Worm (Caenorhabditis elegans) whole organism, young adult: ENCODE data around the gene let-99.

Experiments
- B0035.1 ChIP-seq: sonication (generic microtip); optimal IDR thresholded peaks from 2 replicates; lab custom pipeline; 2016; ENCODE audit warnings: missing genetic modification characterization, mild to moderate bottlenecking, missing compliant biosample characterization, missing genotype, missing genetic modification reagents
- B0261.1 ChIP-seq: sonication (generic microtip); optimal IDR thresholded peaks from 2 replicates; lab custom pipeline; 2016; ENCODE audit warnings: mild to moderate bottlenecking, missing genetic modification characterization, moderate library complexity, missing compliant biosample characterization
- C17E4.6 ChIP-seq: fragments of 200-800 bp; sonication (Bioruptor generic); IDR thresholded peaks from 2 replicates; pipeline ENCODE4 v1.3.6; 2022; ENCODE audit warnings: missing genetic modification reagents, missing genetic modification characterization, missing compliant biosample characterization
- F22D6.2 ChIP-seq: sonication (generic microtip); optimal IDR thresholded peaks from 2 replicates; lab custom pipeline; 2016; ENCODE audit warnings: mild to moderate bottlenecking, missing genetic modification characterization, missing compliant biosample characterization
- K11D2.4 ChIP-seq: fragments of 200-800 bp; sonication (Bioruptor generic); IDR thresholded peaks from 2 replicates; pipeline ENCODE4 v1.3.6; 2022; ENCODE audit warnings: missing genetic modification reagents, missing genetic modification characterization, missing compliant biosample characterization
- Y56A3A.18 ChIP-seq: fragments of 200-800 bp; sonication (Bioruptor generic); IDR thresholded peaks from 2 replicates; pipeline ENCODE4 v1.3.6; 2022; ENCODE audit warnings: missing genetic modification reagents, missing genetic modification characterization, missing compliant biosample characterization
- Y67H2A.10 ChIP-seq: fragments of 200-800 bp; sonication (Bioruptor generic); conservative IDR thresholded peaks from 2 replicates; pipeline ENCODE4 v1.3.6; 2022; ENCODE audit warnings: missing genetic modification reagents, missing genetic modification characterization, missing compliant biosample characterization
- ama-1 ChIP-seq, 3 experiments: fragments of 150-350 bp in 1 of 3; sonication (generic microtip) in 2 of 3; optimal IDR thresholded peaks; 2 replicates each; lab custom pipeline; 2014 to 2018; ENCODE audit warnings: missing biosample characterization in 2 of 3, missing genetic modification characterization in 2 of 3, missing genetic modification reagents in 2 of 3
- athp-1 ChIP-seq: sonication (generic microtip); optimal IDR thresholded peaks from 2 replicates; lab custom pipeline; 2017; ENCODE audit warnings: mild to moderate bottlenecking, missing genetic modification characterization, missing compliant biosample characterization
- attf-3 ChIP-seq: fragments of 200-800 bp; sonication (Bioruptor generic); conservative IDR thresholded peaks from 2 replicates; pipeline ENCODE4 v1.3.6; 2022; ENCODE audit warnings: missing genetic modification reagents, missing genetic modification characterization, missing compliant biosample characterization
- bed-2 ChIP-seq: fragments of 200-800 bp; sonication (Bioruptor generic); IDR thresholded peaks from 2 replicates; pipeline ENCODE4 v1.3.6; 2022; ENCODE audit warnings: missing genetic modification reagents, missing genetic modification characterization, missing compliant biosample characterization
- cebp-1 ChIP-seq, 2 experiments: fragments of 200-800 bp in 1 of 2; sonication (Bioruptor generic) in 1 of 2; sonication (generic microtip) in 1 of 2; IDR thresholded peaks in 1 of 2; optimal IDR thresholded peaks in 1 of 2; 2 replicates each; pipeline versions ENCODE4 v1.3.6 to Lab custom; 2017 to 2022; ENCODE audit warnings: missing compliant biosample characterization in 2 of 2, missing genetic modification characterization in 2 of 2, mild to moderate bottlenecking in 1 of 2, missing genetic modification reagents in 1 of 2, moderate library complexity in 1 of 2
- cebp-2 ChIP-seq: fragments of 200-800 bp; sonication (Bioruptor generic); IDR thresholded peaks from 2 replicates; pipeline ENCODE4 v1.3.6; 2022; ENCODE audit warnings: missing genetic modification characterization, missing compliant biosample characterization
- ceh-40 ChIP-seq: fragments of 200-800 bp; sonication (Bioruptor generic); IDR thresholded peaks from 2 replicates; pipeline ENCODE4 v1.3.6; 2022; ENCODE audit warnings: missing genetic modification characterization, missing compliant biosample characterization
- ceh-79 ChIP-seq: sonication (generic microtip); optimal IDR thresholded peaks from 2 replicates; lab custom pipeline; 2017; ENCODE audit warnings: mild to moderate bottlenecking, missing genetic modification characterization, missing compliant biosample characterization
- dox-1 ChIP-seq: fragments of 200-800 bp; sonication (Bioruptor generic); IDR thresholded peaks from 2 replicates; pipeline ENCODE4 v1.3.6; 2022; ENCODE audit warnings: missing genetic modification reagents, missing genetic modification characterization, missing compliant biosample characterization
- dpl-1 ChIP-seq: fragments of 150-350 bp; optimal IDR thresholded peaks from 2 replicates; lab custom pipeline; 2014; ENCODE audit warnings: missing biosample characterization, missing genetic modification reagents, missing genetic modification characterization
- egl-44 ChIP-seq: fragments of 200-800 bp; sonication (Bioruptor generic); IDR thresholded peaks from 2 replicates; pipeline ENCODE4 v1.3.6; 2022; ENCODE audit warnings: missing genetic modification reagents, missing genetic modification characterization, missing compliant biosample characterization
- egrh-3 ChIP-seq: fragments of 200-800 bp; sonication (Bioruptor generic); IDR thresholded peaks from 2 replicates; pipeline ENCODE4 v1.3.6; 2022; ENCODE audit warnings: missing genetic modification reagents, missing genetic modification characterization, missing compliant biosample characterization
- ekl-4 ChIP-seq: fragments of 200-800 bp; sonication (Bioruptor generic); IDR thresholded peaks from 2 replicates; pipeline ENCODE4 v1.3.6; 2022; ENCODE audit warnings: missing genetic modification reagents, missing genetic modification characterization, missing compliant biosample characterization
- gei-17 ChIP-seq: fragments of 200-800 bp; sonication (Bioruptor generic); optimal IDR thresholded peaks from 2 replicates; lab custom pipeline; 2018; ENCODE audit warnings: mild to moderate bottlenecking, missing genetic modification characterization, missing compliant biosample characterization
- him-1 ChIP-seq: sonication (generic microtip); optimal IDR thresholded peaks from 2 replicates; lab custom pipeline; 2016; ENCODE audit warnings: missing genotype, missing genetic modification reagents, missing genetic modification characterization, missing compliant biosample characterization
- hmg-1.2 ChIP-seq: fragments of 200-800 bp; sonication (Bioruptor generic); IDR thresholded peaks from 2 replicates; pipeline ENCODE4 v1.3.6; 2022; ENCODE audit warnings: missing genetic modification reagents, missing genetic modification characterization, missing compliant biosample characterization
- hrde-1 ChIP-seq: sonication (generic microtip); optimal IDR thresholded peaks from 2 replicates; lab custom pipeline; 2016; ENCODE audit warnings: missing genetic modification characterization, mild to moderate bottlenecking, missing compliant biosample characterization, moderate library complexity, missing genotype, missing genetic modification reagents, borderline replicate concordance
- let-526 ChIP-seq: fragments of 200-800 bp; sonication (Bioruptor generic); IDR thresholded peaks from 2 replicates; pipeline ENCODE4 v1.3.6; 2022; ENCODE audit warnings: missing genetic modification reagents, missing genetic modification characterization, missing compliant biosample characterization
- let-607 ChIP-seq, 2 experiments: fragments of 200-800 bp in 1 of 2; sonication (Bioruptor generic) in 1 of 2; sonication (generic microtip) in 1 of 2; optimal IDR thresholded peaks; 2 replicates each; lab custom pipeline; 2016 to 2018; ENCODE audit warnings: mild to moderate bottlenecking in 2 of 2, missing compliant biosample characterization in 2 of 2, missing genetic modification characterization in 2 of 2, moderate library complexity in 2 of 2, missing genotype in 1 of 2
- lin-26 ChIP-seq: fragments of 200-800 bp; sonication (Bioruptor generic); IDR thresholded peaks from 2 replicates; pipeline ENCODE4 v1.3.6; 2022; ENCODE audit warnings: missing genetic modification reagents, missing genetic modification characterization, missing compliant biosample characterization
- lin-40 ChIP-seq: sonication (generic microtip); optimal IDR thresholded peaks from 2 replicates; lab custom pipeline; 2016; ENCODE audit warnings: missing genetic modification characterization, mild to moderate bottlenecking, missing compliant biosample characterization, missing genotype, missing genetic modification reagents
- lin-54 ChIP-seq: fragments of 200-800 bp; sonication (Bioruptor generic); optimal IDR thresholded peaks from 2 replicates; lab custom pipeline; 2018; ENCODE audit warnings: mild to moderate bottlenecking, missing genetic modification characterization, missing compliant biosample characterization
- lir-1 ChIP-seq: fragments of 200-800 bp; sonication (Bioruptor generic); conservative IDR thresholded peaks from 2 replicates; pipeline ENCODE4 v1.3.6; 2022; ENCODE audit warnings: missing genetic modification reagents, missing genetic modification characterization, missing compliant biosample characterization
- lsy-27 ChIP-seq: sonication (generic microtip); optimal IDR thresholded peaks from 2 replicates; lab custom pipeline; 2017; ENCODE audit warnings: missing genetic modification characterization, mild to moderate bottlenecking, missing compliant biosample characterization, antibody characterized with exemption, missing genotype, borderline replicate concordance; ENCODE audit not compliant: insufficient read depth
- madf-10 ChIP-seq: sonication (generic microtip); optimal IDR thresholded peaks from 2 replicates; lab custom pipeline; 2016; ENCODE audit warnings: mild to moderate bottlenecking, missing genetic modification characterization, missing compliant biosample characterization
- madf-3 ChIP-seq: fragments of 200-800 bp; sonication (Bioruptor generic); IDR thresholded peaks from 2 replicates; pipeline ENCODE4 v1.3.6; 2022; ENCODE audit warnings: missing genetic modification reagents, missing genetic modification characterization, missing compliant biosample characterization
- nfya-1 ChIP-seq: sonication (generic microtip); optimal IDR thresholded peaks from 2 replicates; lab custom pipeline; 2017; ENCODE audit warnings: antibody characterized with exemption, missing compliant biosample characterization, missing genetic modification characterization, borderline replicate concordance; ENCODE audit not compliant: insufficient read depth
- nhr-120 ChIP-seq: fragments of 200-800 bp; sonication (Bioruptor generic); IDR thresholded peaks from 2 replicates; pipeline ENCODE4 v1.3.6; 2022; ENCODE audit warnings: missing genetic modification characterization, missing compliant biosample characterization
- nhr-90 ChIP-seq: sonication (generic microtip); optimal IDR thresholded peaks from 2 replicates; lab custom pipeline; 2016; ENCODE audit warnings: missing genotype, mild to moderate bottlenecking, missing genetic modification characterization, missing compliant biosample characterization
- pbrm-1 ChIP-seq: fragments of 200-800 bp; sonication (Bioruptor generic); IDR thresholded peaks from 2 replicates; pipeline ENCODE4 v1.3.6; 2022; ENCODE audit warnings: missing genetic modification reagents, missing genetic modification characterization, missing compliant biosample characterization
- rcor-1 ChIP-seq: fragments of 200-800 bp; sonication (Bioruptor generic); IDR thresholded peaks from 2 replicates; pipeline ENCODE4 v1.3.6; 2022; ENCODE audit warnings: missing genetic modification reagents, missing genetic modification characterization, missing compliant biosample characterization
- rpc-1 ChIP-seq, 2 experiments: fragments of 150-350 bp in 1 of 2; sonication (generic microtip) in 1 of 2; optimal IDR thresholded peaks; 2 replicates each; lab custom pipeline; 2014 to 2018; ENCODE audit warnings: missing biosample characterization in 1 of 2, missing genetic modification characterization in 1 of 2, missing genetic modification reagents in 1 of 2, missing genotype in 1 of 2
- snpc-1.3 ChIP-seq: sonication (generic microtip); optimal IDR thresholded peaks from 2 replicates; lab custom pipeline; 2017; ENCODE audit warnings: missing genetic modification characterization, mild to moderate bottlenecking, missing compliant biosample characterization, antibody characterized with exemption, moderate library complexity, missing genotype, missing genetic modification reagents; ENCODE audit not compliant: insufficient read depth
- snpc-3.4 ChIP-seq: sonication (generic microtip); optimal IDR thresholded peaks from 2 replicates; lab custom pipeline; 2017; ENCODE audit warnings: missing genetic modification characterization, mild to moderate bottlenecking, missing compliant biosample characterization, antibody characterized with exemption, moderate library complexity, missing genotype, missing genetic modification reagents
- somi-1 ChIP-seq: fragments of 200-800 bp; sonication (Bioruptor generic); optimal IDR thresholded peaks from 2 replicates; lab custom pipeline; 2018; ENCODE audit warnings: mild to moderate bottlenecking, missing genetic modification characterization, missing compliant biosample characterization
- sptf-2 ChIP-seq: fragments of 200-800 bp; sonication (Bioruptor generic); optimal IDR thresholded peaks from 2 replicates; lab custom pipeline; 2018; ENCODE audit warnings: mild to moderate bottlenecking, missing genetic modification characterization, missing compliant biosample characterization
- tbp1 ChIP-seq: fragments of 200-800 bp; sonication (Bioruptor generic); optimal IDR thresholded peaks from 2 replicates; lab custom pipeline; 2018; ENCODE audit warnings: mild to moderate bottlenecking, missing genetic modification characterization, missing compliant biosample characterization
- zim-3 ChIP-seq: sonication (generic microtip); optimal IDR thresholded peaks from 2 replicates; lab custom pipeline; 2017; ENCODE audit warnings: mild to moderate bottlenecking, missing genetic modification characterization, moderate library complexity, missing compliant biosample characterization

The let-99 gene

DNA sequence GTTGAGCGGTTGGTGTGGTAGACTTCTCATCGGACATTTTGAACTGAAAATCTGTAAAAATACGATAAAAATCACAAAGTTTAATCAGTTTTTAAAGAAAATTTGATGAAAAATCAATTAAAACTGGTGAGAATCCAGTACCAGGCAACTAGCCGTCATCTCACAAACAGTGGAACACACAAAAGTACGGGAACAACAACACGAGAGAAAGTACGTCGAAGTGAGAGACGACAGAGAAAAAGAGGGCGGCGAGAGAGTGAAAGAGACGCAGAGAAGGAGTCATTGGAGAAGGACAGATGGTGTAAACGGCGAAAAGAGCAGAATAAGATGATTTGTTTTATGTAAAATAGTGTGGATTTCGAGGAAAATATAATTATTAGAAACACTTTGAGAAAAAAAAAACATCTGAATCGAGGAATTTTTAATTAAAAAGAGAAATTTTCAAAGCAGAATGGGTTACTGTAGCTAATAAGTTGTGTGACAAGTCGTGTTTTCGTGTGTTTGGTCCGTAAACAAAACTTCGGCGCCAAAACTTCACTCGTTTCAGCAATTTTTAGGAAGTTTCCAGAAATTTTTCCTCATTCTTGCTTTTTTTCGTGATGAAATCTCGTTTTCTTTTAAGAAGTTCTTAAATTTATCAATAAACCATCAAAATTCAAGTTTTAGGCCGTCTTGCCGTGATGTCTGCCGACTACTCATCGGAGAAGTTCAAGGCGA lies at the start of gene let-99, which contains the start of gene hsb-1:
Gene let-99, plus strand, starts transcription at position 667 of the 717 bp plus-strand sequence.
Gene hsb-1, minus strand, starts transcription at position 51 of the 717 bp plus-strand sequence.
- TF ChIP-seq nhr-120 (GFP tag; lab: Robert Waterston, UW) (no peak), cebp-1 (GFP tag; IDR thresholded peaks at IDR 0.05; lab: Robert Waterston, UW) (no peak), cebp-1 (tag; optimal IDR thresholded peaks at IDR 0.05; lab: Kevin White, UChicago) (peak; percentile 23), lin-54 (GFP tag; lab: Kevin White, UChicago) (peak; percentile 52), ceh-40 (GFP tag; lab: Robert Waterston, UW) (no peak), C17E4.6 (GFP tag; lab: Robert Waterston, UW) (no peak), tbp1 (peak; percentile 34), hrde-1 (tag; lab: Kevin White, UChicago) (no peak), snpc-3.4 (peak; percentile 29), snpc-1.3 (peak; percentile 61), dox-1 (peak; percentile 58), ceh-79 (tag; lab: Kevin White, UChicago) (no peak), B0035.1 (no peak), lin-26 (GFP tag; lab: Robert Waterston, UW) (no peak), hmg-1.2 (GFP tag; lab: Robert Waterston, UW) (peak; percentile 93), madf-3 (no peak), dpl-1 (GFP tag; lab: Kevin White, UChicago) (peak; percentile 46), athp-1 (tag; lab: Kevin White, UChicago) (no peak), ekl-4 (GFP tag; lab: Robert Waterston, UW) (no peak), somi-1 (GFP tag; lab: Kevin White, UChicago) (no peak), gei-17 (GFP tag; lab: Kevin White, UChicago) (no peak), Y67H2A.10 (GFP tag; lab: Robert Waterston, UW) (no peak), rcor-1 (GFP tag; lab: Robert Waterston, UW) (no peak), lsy-27 (tag; lab: Kevin White, UChicago) (no peak), F22D6.2 (tag; lab: Kevin White, UChicago) (no peak), Y56A3A.18 (no peak), bed-2 (GFP tag; lab: Robert Waterston, UW) (no peak), attf-3 (GFP tag; lab: Robert Waterston, UW) (no peak), let-607 (tag; optimal IDR thresholded peaks at IDR 0.05; lab: Kevin White, UChicago) (no peak), nfya-1 (no peak), egl-44 (GFP tag; lab: Robert Waterston, UW) (no peak), nhr-90 (no peak), let-526 (no peak), K11D2.4 (GFP tag; lab: Robert Waterston, UW) (no peak), rpc-1 (optimal IDR thresholded peaks at IDR 0.05; lab: Kevin White, UChicago) (no peak), rpc-1 (tag; optimal IDR thresholded peaks at IDR 0.05; lab: Kevin White, UChicago) (no peak), egrh-3 (GFP tag; lab: Robert Waterston, UW) (no peak), pbrm-1 (GFP tag; lab: Robert Waterston, UW) (peak; percentile 33; the same call in 1 of the 2 replicates), lir-1 (GFP tag; lab: Robert Waterston, UW) (no peak), lin-40 (tag; lab: Kevin White, UChicago) (no peak), him-1 (tag; lab: Kevin White, UChicago) (no peak), ama-1 (optimal IDR thresholded peaks at IDR 0.05; lab: Kevin White, UChicago) (no peak), ama-1 (GFP tag; optimal IDR thresholded peaks at IDR 0.05; lab: Kevin White, UChicago) (no peak), sptf-2 (GFP tag; lab: Kevin White, UChicago) (no peak), B0261.1 (tag; lab: Kevin White, UChicago) (no peak), zim-3 (no peak), cebp-2 (GFP tag; lab: Robert Waterston, UW) (no peak), madf-10 (tag; lab: Kevin White, UChicago) (no peak)
